Worm (Caenorhabditis elegans): ENCODE measurements around the gene M117.1.
"Not testable (repeated sequence)": the region's sequence is repeated elsewhere in the genome, so short reads cannot be mapped to it uniquely, and the experiment has no call there.

DNA sequence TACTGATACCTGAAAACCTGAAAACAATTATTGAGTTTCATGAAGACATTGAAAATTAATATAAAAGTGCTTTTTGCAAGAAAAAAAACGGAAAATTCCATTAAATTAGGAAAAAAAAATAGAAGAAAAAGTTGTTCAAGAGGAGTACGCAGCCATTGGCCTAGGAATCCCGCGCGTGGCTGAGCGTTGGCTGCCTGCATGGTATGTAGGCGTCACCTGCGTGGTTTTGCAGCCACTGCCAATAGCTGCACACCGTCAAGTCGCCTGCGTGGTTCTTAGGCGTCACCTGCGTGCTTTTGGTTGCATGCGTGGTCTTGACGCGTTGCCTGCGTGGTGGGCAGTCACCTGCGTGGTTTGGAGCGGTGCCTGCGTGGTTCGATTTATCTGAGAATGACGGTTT lies 14.0 kb downstream of the M117.1 start, which contains the start of gene M117.6:
- TF ChIP-seq alr-1 (tag; optimal IDR thresholded peaks at IDR 0.05); sma-3 (GFP tag; optimal IDR thresholded peaks at IDR 0.05); R02D3.7 (tag; optimal IDR thresholded peaks at IDR 0.05); blmp-1 (tag; optimal IDR thresholded peaks at IDR 0.05; ENCODE audit: insufficient read depth); ztf-1 (GFP tag; conservative IDR thresholded peaks at IDR 0.05); lin-39 (tag; optimal IDR thresholded peaks at IDR 0.05); ama-1 (optimal IDR thresholded peaks at IDR 0.05); ZK546.5 (tag; optimal IDR thresholded peaks at IDR 0.05); nhr-21 (tag; optimal IDR thresholded peaks at IDR 0.05); nhr-11 (tag; optimal IDR thresholded peaks at IDR 0.05); peb-1 (tag; optimal IDR thresholded peaks at IDR 0.05): not testable (repeated sequence)
